Worm (Caenorhabditis elegans) whole organism, L2 larva: ENCODE measurements around the gene Y24F12A.1.

Experiments
- F13H6.1 ChIP-seq: sonication (generic microtip); optimal IDR thresholded peaks from 2 replicates; lab custom pipeline; 2016; ENCODE audit warnings: missing genetic modification characterization, missing compliant biosample characterization
- R02D3.7 ChIP-seq: fragments of 150-350 bp; optimal IDR thresholded peaks from 2 replicates; lab custom pipeline; 2014; ENCODE audit warnings: missing biosample characterization, missing genetic modification characterization
- Y55F3AM.14 ChIP-seq: fragments of 200-800 bp; sonication (Bioruptor generic); optimal IDR thresholded peaks from 2 replicates; lab custom pipeline; 2018; ENCODE audit warnings: mild to moderate bottlenecking, missing genetic modification characterization, missing compliant biosample characterization
- ZK546.5 ChIP-seq: sonication (generic microtip); optimal IDR thresholded peaks from 2 replicates; lab custom pipeline; 2017; ENCODE audit warnings: missing biosample characterization, missing genetic modification characterization
- alr-1 ChIP-seq: fragments of 150-350 bp; optimal IDR thresholded peaks from 2 replicates; lab custom pipeline; 2014; ENCODE audit warnings: missing biosample characterization, missing genetic modification characterization
- aly-2 ChIP-seq: fragments of 150-350 bp; optimal IDR thresholded peaks from 2 replicates; lab custom pipeline; 2014; ENCODE audit warnings: missing biosample characterization, missing genetic modification characterization
- ama-1 ChIP-seq: fragments of 150-350 bp; optimal IDR thresholded peaks from 2 replicates; lab custom pipeline; 2018; ENCODE audit warnings: inconsistent platforms
- blmp-1 ChIP-seq: sonication (generic microtip); optimal IDR thresholded peaks from 2 replicates; lab custom pipeline; 2017; ENCODE audit warnings: missing genetic modification characterization, mild to moderate bottlenecking, missing compliant biosample characterization, antibody characterized with exemption, moderate library complexity; ENCODE audit not compliant: insufficient read depth
- ceh-16 ChIP-seq: fragments of 150-350 bp; optimal IDR thresholded peaks from 2 replicates; lab custom pipeline; 2014; ENCODE audit warnings: missing biosample characterization, missing genetic modification characterization
- crh-2 ChIP-seq: sonication (generic microtip); optimal IDR thresholded peaks from 2 replicates; lab custom pipeline; 2017; ENCODE audit warnings: missing biosample characterization, missing genetic modification characterization
- egl-27 ChIP-seq: sonication (generic microtip); optimal IDR thresholded peaks from 3 replicates; lab custom pipeline; 2017; ENCODE audit warnings: missing biosample characterization, missing genetic modification reagents, missing genetic modification characterization
- elt-1 ChIP-seq: fragments of 150-350 bp; optimal IDR thresholded peaks from 2 replicates; lab custom pipeline; 2014; ENCODE audit warnings: missing biosample characterization, missing genetic modification characterization
- gmeb-1 ChIP-seq: fragments of 150-350 bp; optimal IDR thresholded peaks from 2 replicates; lab custom pipeline; 2014; ENCODE audit warnings: missing biosample characterization, missing genetic modification characterization
- lin-11 ChIP-seq: fragments of 150-350 bp; sonication (generic microtip); optimal IDR thresholded peaks from 2 replicates; lab custom pipeline; 2014; ENCODE audit warnings: missing biosample characterization, missing genetic modification characterization, inconsistent platforms, mixed read lengths
- lin-13 ChIP-seq: fragments of 150-350 bp; optimal IDR thresholded peaks from 2 replicates; lab custom pipeline; 2014; ENCODE audit warnings: missing biosample characterization, missing genetic modification reagents, missing genetic modification characterization
- lin-39 ChIP-seq: fragments of 150-350 bp; optimal IDR thresholded peaks from 2 replicates; lab custom pipeline; 2014; ENCODE audit warnings: missing biosample characterization, missing genetic modification reagents, missing genetic modification characterization
- lsy-2 ChIP-seq, 2 experiments: fragments of 150-350 bp in 1 of 2; sonication (generic microtip) in 1 of 2; optimal IDR thresholded peaks; 2 replicates each; lab custom pipeline; 2014 to 2017; ENCODE audit warnings: missing biosample characterization in 2 of 2, missing genetic modification characterization in 2 of 2
- mab-5 ChIP-seq: fragments of 150-350 bp; optimal IDR thresholded peaks from 2 replicates; lab custom pipeline; 2014; ENCODE audit warnings: missing biosample characterization, missing genetic modification characterization
- mbf-1 ChIP-seq: sonication (generic microtip); optimal IDR thresholded peaks from 2 replicates; lab custom pipeline; 2017; ENCODE audit warnings: missing biosample characterization, missing genetic modification characterization
- mdl-1 ChIP-seq, 2 experiments: fragments of 150-350 bp in 1 of 2; sonication (generic microtip) in 1 of 2; optimal IDR thresholded peaks; 2 replicates each; lab custom pipeline; 2017; ENCODE audit warnings: missing biosample characterization in 2 of 2, missing genetic modification characterization in 2 of 2
- nhr-10 ChIP-seq: sonication (generic microtip); optimal IDR thresholded peaks from 2 replicates; lab custom pipeline; 2017; ENCODE audit warnings: missing biosample characterization, missing genetic modification characterization
- nhr-11 ChIP-seq: fragments of 150-350 bp; optimal IDR thresholded peaks from 2 replicates; lab custom pipeline; 2014; ENCODE audit warnings: missing biosample characterization, missing genetic modification characterization
- nhr-21 ChIP-seq: fragments of 150-350 bp; optimal IDR thresholded peaks from 2 replicates; lab custom pipeline; 2014; ENCODE audit warnings: missing biosample characterization, missing genetic modification characterization
- nhr-237 ChIP-seq: fragments of 150-350 bp; optimal IDR thresholded peaks from 2 replicates; lab custom pipeline; 2014; ENCODE audit warnings: missing biosample characterization, missing genetic modification characterization
- nhr-77 ChIP-seq: fragments of 150-350 bp; optimal IDR thresholded peaks from 2 replicates; lab custom pipeline; 2014; ENCODE audit warnings: missing biosample characterization, missing genetic modification characterization
- peb-1 ChIP-seq: fragments of 150-350 bp; optimal IDR thresholded peaks from 2 replicates; lab custom pipeline; 2014; ENCODE audit warnings: missing biosample characterization, missing genetic modification characterization
- sem-4 ChIP-seq: fragments of 150-350 bp; optimal IDR thresholded peaks from 2 replicates; lab custom pipeline; 2014; ENCODE audit warnings: missing biosample characterization, missing genetic modification reagents, missing genetic modification characterization
- sma-3 ChIP-seq: sonication (generic microtip); optimal IDR thresholded peaks from 2 replicates; lab custom pipeline; 2016; ENCODE audit warnings: missing genetic modification reagents, missing genetic modification characterization, missing compliant biosample characterization
- sma-9 ChIP-seq, 2 experiments: fragments of 150-350 bp in 1 of 2; sonication (generic microtip) in 1 of 2; optimal IDR thresholded peaks; 2 replicates each; lab custom pipeline; 2014 to 2016; ENCODE audit warnings: missing genetic modification characterization in 2 of 2, mild to moderate bottlenecking in 1 of 2, missing biosample characterization in 1 of 2, missing compliant biosample characterization in 1 of 2, missing genetic modification reagents in 1 of 2, moderate library complexity in 1 of 2
- snpc-4 ChIP-seq: fragments of 150-350 bp; optimal IDR thresholded peaks from 2 replicates; lab custom pipeline; 2014; ENCODE audit warnings: missing biosample characterization, missing genetic modification characterization
- unc-39 ChIP-seq: fragments of 150-350 bp; optimal IDR thresholded peaks from 2 replicates; lab custom pipeline; 2014; ENCODE audit warnings: missing biosample characterization, missing genetic modification characterization
- unc-55 ChIP-seq: fragments of 150-350 bp; sonication (generic microtip); optimal IDR thresholded peaks from 3 replicates; lab custom pipeline; 2014; ENCODE audit warnings: missing biosample characterization, missing genetic modification reagents, missing genetic modification characterization
- unc-62 ChIP-seq: fragments of 150-350 bp; optimal IDR thresholded peaks from 2 replicates; lab custom pipeline; 2014; ENCODE audit warnings: missing biosample characterization, missing genetic modification reagents, missing genetic modification characterization
- ztf-11 ChIP-seq: sonication (generic microtip); optimal IDR thresholded peaks from 2 replicates; lab custom pipeline; 2017; ENCODE audit warnings: missing biosample characterization, missing genetic modification characterization

Gene Y24F12A.1

DNA sequence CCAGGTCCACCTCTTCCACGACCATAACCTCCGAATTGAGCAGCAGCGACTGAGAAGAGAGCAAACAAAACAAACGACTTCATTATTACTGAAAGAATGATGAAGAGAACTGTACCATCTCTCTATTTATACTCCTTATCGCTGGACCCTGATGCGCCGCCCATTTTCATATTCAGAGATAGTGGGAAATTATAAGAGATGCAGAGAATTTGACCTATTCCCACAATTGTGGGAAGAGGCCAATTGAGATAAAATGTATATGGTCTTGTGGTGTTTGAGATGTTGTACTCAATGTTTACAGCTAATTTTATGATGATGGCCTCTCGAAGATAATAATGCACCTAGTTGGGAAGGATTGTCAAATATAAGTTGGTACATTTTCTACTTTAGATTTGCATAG is 35.9 kb downstream of the Y24F12A.1 start, which contains the start of gene ttr-50:
Gene ttr-50 (minus strand): TSS at position 101 of the 400 bp plus-strand sequence.
- TF ChIP-seq mab-5 (tag; lab: Kevin White, UChicago) (no peak), ztf-11 (tag; lab: Kevin White, UChicago) (no peak), gmeb-1 (tag; lab: Kevin White, UChicago) (no peak), blmp-1 (tag; lab: Kevin White, UChicago) (no peak), lin-11 (tag; lab: Kevin White, UChicago) (no peak), nhr-10 (tag; lab: Kevin White, UChicago) (no peak), nhr-237 (no peak), sem-4 (no peak), lin-13 (GFP tag; lab: Kevin White, UChicago) (no peak), nhr-11 (tag; lab: Kevin White, UChicago) (no peak), nhr-21 (tag; lab: Kevin White, UChicago) (no peak), unc-62 (GFP tag; lab: Kevin White, UChicago) (no peak), ama-1 (lab: Kevin White, UChicago) (no peak), elt-1 (no peak), unc-39 (no peak), alr-1 (tag; lab: Kevin White, UChicago) (no peak), lsy-2 (tag; optimal IDR thresholded peaks at IDR 0.05; lab: Kevin White, UChicago) (no peak), snpc-4 (tag; lab: Kevin White, UChicago) (no peak), lin-39 (tag; lab: Kevin White, UChicago) (no peak)

DNA sequence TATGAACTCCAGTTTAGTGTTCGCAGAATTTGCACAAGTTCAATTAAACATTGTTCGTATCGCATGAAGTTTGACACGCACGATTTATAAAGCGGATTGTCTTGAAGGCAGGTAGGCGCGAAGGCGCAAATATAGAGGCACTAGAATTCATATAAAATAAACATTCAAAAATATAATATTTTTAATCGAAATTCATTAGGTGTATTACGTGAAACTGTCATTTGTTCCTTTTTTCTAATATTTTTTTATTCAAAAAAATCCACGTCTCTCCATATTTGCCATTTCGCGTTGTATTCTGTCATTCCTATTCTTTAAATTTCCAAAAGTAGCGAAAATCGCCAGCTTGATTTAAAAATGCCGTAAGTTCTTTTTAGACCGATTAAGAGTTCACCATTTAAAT is 36.7 kb downstream of the Y24F12A.1 start, which contains the start of gene ZK809.1:
Gene ZK809.1 (plus strand): TSS at position 301 of the 400 bp plus-strand sequence.
- TF ChIP-seq aly-2 (no peak), gmeb-1 (tag; lab: Kevin White, UChicago) (no peak), mbf-1 (tag; lab: Kevin White, UChicago) (no peak), ceh-16 (tag; lab: Kevin White, UChicago) (no peak), R02D3.7 (no peak), sem-4 (no peak), elt-1 (no peak), sma-3 (GFP tag; lab: Kevin White, UChicago) (no peak), nhr-77 (tag; lab: Kevin White, UChicago) (no peak), lin-11 (tag; lab: Kevin White, UChicago) (no peak), crh-2 (tag; lab: Kevin White, UChicago) (no peak), unc-55 (GFP tag; lab: Kevin White, UChicago) (no peak), alr-1 (tag; lab: Kevin White, UChicago) (no peak), peb-1 (no peak), Y55F3AM.14 (GFP tag; lab: Kevin White, UChicago) (no peak), blmp-1 (tag; lab: Kevin White, UChicago) (no peak), lsy-2 (tag; optimal IDR thresholded peaks at IDR 0.05; lab: Kevin White, UChicago) (no peak), sma-9 (GFP tag; optimal IDR thresholded peaks at IDR 0.05; lab: Kevin White, UChicago) (no peak), sma-9 (tag; optimal IDR thresholded peaks at IDR 0.05; lab: Kevin White, UChicago) (no peak), lin-39 (tag; lab: Kevin White, UChicago) (no peak), mdl-1 (tag; optimal IDR thresholded peaks at IDR 0.05; lab: Kevin White, UChicago) (no peak)

DNA sequence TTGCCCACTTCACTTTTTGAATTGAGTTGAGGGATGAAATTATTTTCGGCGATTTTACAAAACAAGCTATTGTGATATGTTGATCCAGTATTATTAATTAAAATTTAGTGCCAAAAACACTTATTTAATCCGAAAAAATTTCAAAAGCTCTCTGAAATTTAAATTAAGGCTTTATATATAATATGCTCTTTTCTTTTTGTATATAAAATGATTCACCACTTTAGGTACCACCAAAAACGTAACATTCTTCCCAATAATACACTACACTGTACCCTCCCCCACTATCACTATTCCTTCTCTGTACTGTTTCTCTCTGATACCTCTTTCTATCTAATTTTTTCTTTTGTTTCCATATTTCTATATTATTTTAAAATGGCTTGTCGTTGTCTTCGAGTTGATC is 38.8 kb downstream of the Y24F12A.1 start, which contains the start of gene prx-2:
Gene prx-2 (plus strand): TSS at position 301 of the 400 bp plus-strand sequence.
- TF ChIP-seq lin-11 (tag; lab: Kevin White, UChicago) = no peak
- no peak for TF ChIP-seq nhr-11 (tag; lab: Kevin White, UChicago)
- no peak for TF ChIP-seq mbf-1 (tag; lab: Kevin White, UChicago)
- no peak for TF ChIP-seq snpc-4 (tag; lab: Kevin White, UChicago)
- TF ChIP-seq egl-27 (tag; lab: Kevin White, UChicago) = no peak
- no peak for TF ChIP-seq F13H6.1
- TF ChIP-seq lin-39 (tag; lab: Kevin White, UChicago) = no peak
- no peak for TF ChIP-seq alr-1 (tag; lab: Kevin White, UChicago)
- no peak for TF ChIP-seq mdl-1 (tag; optimal IDR thresholded peaks at IDR 0.05; lab: Kevin White, UChicago)
- TF ChIP-seq, all 48 proteins: peak for 0

DNA sequence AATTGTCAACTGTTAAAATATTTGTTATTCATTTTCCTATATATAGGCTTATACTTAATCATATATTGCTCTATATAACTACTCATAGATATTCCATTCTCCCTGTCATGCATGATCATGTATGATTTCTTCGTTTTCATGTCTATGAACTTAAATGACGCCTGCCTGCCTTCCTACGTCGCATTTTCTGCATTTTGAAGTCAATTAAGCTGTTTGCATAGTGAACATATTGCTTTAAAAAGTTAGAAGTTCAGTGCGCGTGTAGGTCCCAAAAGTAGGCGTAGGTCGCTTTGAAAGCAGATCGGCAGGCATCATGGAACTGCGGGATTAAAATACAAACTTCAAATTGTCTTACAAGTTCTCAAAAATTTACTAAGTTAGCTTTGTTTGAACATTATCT is 39.7 kb downstream of the Y24F12A.1 start:
- no peak for TF ChIP-seq ZK546.5
